Worm (Caenorhabditis elegans): ENCODE data around the gene rab-6.1.
A peak's percentile ranks its signal among the peaks of the same experiment; 100 is the strongest.
"Not testable (repeated sequence)": the region's sequence is repeated elsewhere in the genome, so short reads cannot be mapped to it uniquely, and the experiment has no call there.

rab-6.1 gene

ce11 chrIII:9005905-9006372, at the start of gene rab-6.1:
Gene rab-6.1 (minus strand): TSS chrIII:9005955.
- not testable (repeated sequence) for TF ChIP-seq elt-3, elt-1, tbx-2 (tag; optimal IDR thresholded peaks at IDR 0.05)

- TF ChIP-seq ceh-28 (tag; optimal IDR thresholded peaks at IDR 0.05) (no peak), lin-15B (tag; optimal IDR thresholded peaks at IDR 0.05) (peak; percentile 29)
Observed at ce11 chrIII:9054414-9055147, 48.8 kb upstream of the rab-6.1 start, which contains the start of gene cls-2. Gene cls-2 (plus strand): TSS chrIII:9055048.

ce11 chrIII:9053740-9054252, 48.0 kb upstream of the rab-6.1 start, which contains the start of gene R107.5:
Gene R107.5 (minus strand): TSS chrIII:9053790.
- TF ChIP-seq unc-62 (GFP tag; optimal IDR thresholded peaks at IDR 0.05) (no peak), elt-1 (tag; optimal IDR thresholded peaks at IDR 0.05) (peak; percentile 16), R02D3.7 (tag; optimal IDR thresholded peaks at IDR 0.05) (peak; percentile 62), daf-12 (tag; optimal IDR thresholded peaks at IDR 0.05) (no peak), ceh-82 (tag; optimal IDR thresholded peaks at IDR 0.05) (no peak), fkh-10 (GFP tag; optimal IDR thresholded peaks at IDR 0.05) (peak; percentile 49), unc-39 (tag; optimal IDR thresholded peaks at IDR 0.05) (no peak), elt-2 (tag; optimal IDR thresholded peaks at IDR 0.05) (peak; percentile 67), mml-1 (tag; optimal IDR thresholded peaks at IDR 0.05) (peak; percentile 56), lin-39 (tag; optimal IDR thresholded peaks at IDR 0.05) (peak; percentile 92), lin-15B (tag; optimal IDR thresholded peaks at IDR 0.05) (peak; percentile 79), ceh-9 (tag; optimal IDR thresholded peaks at IDR 0.05) (no peak), tbx-2 (tag; optimal IDR thresholded peaks at IDR 0.05) (peak; percentile 91), ztf-11 (tag; optimal IDR thresholded peaks at IDR 0.05) (no peak), jun-1 (tag; optimal IDR thresholded peaks at IDR 0.05) (peak; percentile 97), nhr-67 (tag; optimal IDR thresholded peaks at IDR 0.05) (no peak), ZK546.5 (tag; optimal IDR thresholded peaks at IDR 0.05) (no peak), ama-1 (optimal IDR thresholded peaks at IDR 0.05) (peak; percentile 97), nfya-1 (tag; optimal IDR thresholded peaks at IDR 0.05; ENCODE audit: insufficient read depth) (peak; percentile 96), elt-3 (tag; optimal IDR thresholded peaks at IDR 0.05) (peak; percentile 26 to 84 (median 75)), ceh-16 (tag; optimal IDR thresholded peaks at IDR 0.05) (no peak), skn-1 (tag; optimal IDR thresholded peaks at IDR 0.05) (no peak), nhr-76 (tag; optimal IDR thresholded peaks at IDR 0.05) (no peak), eor-1 (tag; optimal IDR thresholded peaks at IDR 0.05) (no peak), fos-1 (tag; optimal IDR thresholded peaks at IDR 0.05) (peak; percentile 41), pqm-1 (tag; optimal IDR thresholded peaks at IDR 0.05) (peak; percentile 26), nhr-237 (tag; optimal IDR thresholded peaks at IDR 0.05) (no peak), ceh-28 (tag; optimal IDR thresholded peaks at IDR 0.05) (peak; percentile 80), nhr-11 (tag; optimal IDR thresholded peaks at IDR 0.05) (no peak), hmg-11 (tag; optimal IDR thresholded peaks at IDR 0.05) (peak; percentile 82), nhr-12 (tag; optimal IDR thresholded peaks at IDR 0.05) (no peak), sea-2 (GFP tag; optimal IDR thresholded peaks at IDR 0.05) (peak; percentile 80), nhr-28 (tag; optimal IDR thresholded peaks at IDR 0.05) (no peak), snpc-4 (tag; optimal IDR thresholded peaks at IDR 0.05) (no peak), egl-5 (tag; optimal IDR thresholded peaks at IDR 0.05) (peak; percentile 90), lsy-12 (tag; optimal IDR thresholded peaks at IDR 0.05) (peak; percentile 99), fkh-2 (tag; optimal IDR thresholded peaks at IDR 0.05) (no peak), egl-27 (tag; optimal IDR thresholded peaks at IDR 0.05) (peak; percentile 30), nhr-25 (tag; optimal IDR thresholded peaks at IDR 0.05) (peak; percentile 99), nhr-77 (tag; optimal IDR thresholded peaks at IDR 0.05) (no peak), mdl-1 (tag; optimal IDR thresholded peaks at IDR 0.05) (peak; percentile 87), zag-1 (tag; optimal IDR thresholded peaks at IDR 0.05) (no peak), nhr-43 (tag; optimal IDR thresholded peaks at IDR 0.05; ENCODE audit: poor library complexity, severe bottlenecking) (peak; percentile 92), aly-2 (tag; optimal IDR thresholded peaks at IDR 0.05) (no peak), pha-4 (tag; optimal IDR thresholded peaks at IDR 0.05) (peak; percentile 80), ztf-4 (tag; optimal IDR thresholded peaks at IDR 0.05) (peak; percentile 27), nhr-23 (tag; optimal IDR thresholded peaks at IDR 0.05) (peak; percentile 97)

Measured in whole organism, L3 larva.